Fruit fly (Drosophila melanogaster): ENCODE results near the gene CG18661.

Gene CG18661

DNA sequence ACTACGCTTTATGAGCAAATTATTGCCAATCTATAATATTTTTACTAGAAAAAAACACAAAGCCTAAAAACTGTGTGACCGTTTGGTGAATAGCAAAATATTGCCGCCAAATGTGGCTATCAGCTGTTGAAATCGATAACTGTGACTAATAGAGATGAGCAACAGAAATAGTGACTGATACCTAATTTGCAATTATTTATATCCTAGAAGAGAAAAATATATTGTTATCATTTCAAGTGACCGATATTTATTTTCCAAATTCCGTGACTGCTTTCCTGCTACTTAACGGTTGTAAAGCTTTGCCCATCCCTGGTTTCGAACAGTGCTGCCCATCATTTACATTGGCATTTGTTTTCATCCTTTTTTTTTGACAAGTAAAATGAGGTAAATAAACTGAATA lies at the start of gene CG18661, which contains the start of gene alien:
Gene CG18661 (plus strand): TSS at position 321 of the 400 bp plus-strand sequence.
Gene alien (minus strand): TSS at position 95 of the 400 bp plus-strand sequence.
- no peak for TF ChIP-seq CG17801 (GFP tag; optimal IDR thresholded peaks at IDR 0.05; ENCODE audit: partially characterized antibody)

DNA sequence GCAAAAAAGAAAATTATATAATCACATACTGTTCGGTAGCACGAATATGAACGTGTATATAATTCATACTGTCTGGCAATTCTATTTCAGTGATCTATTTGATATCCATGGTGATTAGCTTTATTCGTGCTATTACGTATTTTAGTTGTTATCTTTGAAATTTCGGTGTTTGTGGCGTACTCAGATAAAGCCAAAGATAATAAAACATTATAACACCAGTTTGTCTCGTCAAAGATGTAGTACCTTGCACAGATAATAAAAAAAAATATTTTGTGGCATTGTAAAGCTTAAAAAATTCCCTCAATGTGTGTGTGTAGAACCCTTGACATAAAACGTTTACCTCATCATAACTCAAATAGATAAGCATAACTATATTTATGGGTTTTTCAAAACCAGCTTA lies 49.4 kb upstream of the CG18661 start:
- peak; percentile 28 for TF ChIP-seq CG17801 (GFP tag; optimal IDR thresholded peaks at IDR 0.05; ENCODE audit: partially characterized antibody)

DNA sequence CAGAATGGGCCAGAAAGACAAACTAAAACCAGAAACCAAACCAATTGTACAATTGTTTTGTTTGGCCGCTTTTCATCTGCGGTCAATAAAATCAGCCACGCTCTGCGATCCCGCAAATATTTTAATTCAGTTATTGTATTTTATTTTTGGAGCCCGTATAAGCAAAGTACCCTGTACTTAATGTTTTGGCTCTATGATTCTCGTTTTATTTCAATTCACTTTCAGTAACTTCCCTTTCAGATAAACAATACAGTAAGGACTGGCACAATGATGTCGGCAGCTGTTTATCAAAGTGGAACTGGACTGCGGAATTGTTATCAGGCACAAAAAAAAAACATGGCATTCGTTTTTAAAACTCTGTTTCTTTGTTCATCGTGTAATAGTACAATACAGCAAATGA lies 48.8 kb upstream of the CG18661 start:
- TF ChIP-seq CG17801 (GFP tag; optimal IDR thresholded peaks at IDR 0.05; ENCODE audit: partially characterized antibody): no peak

DNA sequence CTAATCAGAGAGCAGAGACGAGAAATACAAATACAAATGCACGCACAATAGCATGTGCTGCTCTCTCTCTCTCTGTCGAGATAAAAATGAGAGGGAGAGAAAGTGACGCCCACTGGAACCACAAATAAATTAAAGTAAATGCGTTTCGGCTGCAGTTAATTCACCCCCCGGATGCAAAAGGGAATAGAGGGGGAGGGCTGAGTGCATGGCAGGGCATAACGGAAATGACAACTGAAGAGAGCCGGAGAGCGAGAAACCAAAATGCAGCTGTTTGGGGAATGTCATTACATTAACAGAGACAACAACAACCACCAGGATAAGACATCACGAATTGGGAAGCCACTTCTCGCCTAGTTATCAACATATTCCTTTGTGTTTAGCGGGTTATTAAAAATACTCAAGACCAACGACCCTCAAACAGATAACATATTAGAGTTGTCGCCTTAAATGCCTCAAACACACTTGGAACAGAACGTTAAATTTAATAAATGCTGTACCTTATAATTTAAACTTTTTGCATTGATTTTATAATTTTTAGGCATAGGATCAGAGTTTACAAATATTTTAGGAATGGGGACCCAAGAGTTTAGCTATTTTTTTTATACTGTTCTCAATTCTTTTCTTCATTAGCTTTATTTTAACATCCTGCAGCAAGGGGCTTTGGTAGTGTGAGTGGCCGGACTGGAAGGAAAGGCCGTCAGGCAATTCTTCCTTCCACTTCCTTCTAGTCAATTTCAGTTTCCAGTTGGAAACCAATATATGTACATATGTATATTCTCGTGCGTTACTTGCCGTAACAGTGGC lies 47.3 kb upstream of the CG18661 start:
- TF ChIP-seq CG17801 (GFP tag; optimal IDR thresholded peaks at IDR 0.05; ENCODE audit: partially characterized antibody): no peak

DNA sequence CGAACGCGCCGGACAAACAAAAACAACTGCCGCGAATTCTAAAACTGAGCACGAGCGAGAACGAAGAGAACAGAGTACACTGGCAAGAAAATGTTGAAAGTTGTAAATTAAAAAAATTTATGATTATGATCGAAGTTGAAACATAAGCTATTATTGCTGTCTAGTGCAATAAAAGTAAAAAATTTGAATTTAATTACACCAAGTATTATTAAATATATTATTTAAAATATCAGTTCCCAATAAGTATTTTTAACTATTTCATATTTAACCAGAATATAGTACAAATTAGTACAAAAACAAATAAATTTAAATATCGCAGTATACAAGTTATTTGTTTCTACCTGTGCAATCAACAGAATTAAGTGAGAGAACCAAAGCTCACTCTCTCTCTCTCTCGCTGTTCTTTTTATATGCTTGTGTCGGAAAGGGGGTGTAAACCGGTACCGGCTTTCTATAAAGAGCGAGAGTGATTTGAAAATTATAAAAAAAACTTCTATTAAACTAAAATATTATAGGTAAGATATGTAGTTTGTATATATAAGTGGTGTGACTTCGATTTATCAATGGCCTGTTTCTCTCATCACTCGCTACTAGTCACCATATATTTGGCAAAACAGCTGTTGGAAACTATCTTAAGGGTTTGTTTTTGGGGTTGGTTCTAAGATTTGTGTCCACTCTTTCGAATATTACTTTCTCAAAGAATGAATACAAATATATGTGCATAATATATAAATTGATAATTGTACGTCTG lies 46.0 kb upstream of the CG18661 start, which contains the start of gene C1GalTA:
Gene C1GalTA (minus strand): TSS at position 33 of the 751 bp plus-strand sequence.
- peak; percentile 99 for TF ChIP-seq CG17801 (GFP tag; optimal IDR thresholded peaks at IDR 0.05; ENCODE audit: partially characterized antibody)

DNA sequence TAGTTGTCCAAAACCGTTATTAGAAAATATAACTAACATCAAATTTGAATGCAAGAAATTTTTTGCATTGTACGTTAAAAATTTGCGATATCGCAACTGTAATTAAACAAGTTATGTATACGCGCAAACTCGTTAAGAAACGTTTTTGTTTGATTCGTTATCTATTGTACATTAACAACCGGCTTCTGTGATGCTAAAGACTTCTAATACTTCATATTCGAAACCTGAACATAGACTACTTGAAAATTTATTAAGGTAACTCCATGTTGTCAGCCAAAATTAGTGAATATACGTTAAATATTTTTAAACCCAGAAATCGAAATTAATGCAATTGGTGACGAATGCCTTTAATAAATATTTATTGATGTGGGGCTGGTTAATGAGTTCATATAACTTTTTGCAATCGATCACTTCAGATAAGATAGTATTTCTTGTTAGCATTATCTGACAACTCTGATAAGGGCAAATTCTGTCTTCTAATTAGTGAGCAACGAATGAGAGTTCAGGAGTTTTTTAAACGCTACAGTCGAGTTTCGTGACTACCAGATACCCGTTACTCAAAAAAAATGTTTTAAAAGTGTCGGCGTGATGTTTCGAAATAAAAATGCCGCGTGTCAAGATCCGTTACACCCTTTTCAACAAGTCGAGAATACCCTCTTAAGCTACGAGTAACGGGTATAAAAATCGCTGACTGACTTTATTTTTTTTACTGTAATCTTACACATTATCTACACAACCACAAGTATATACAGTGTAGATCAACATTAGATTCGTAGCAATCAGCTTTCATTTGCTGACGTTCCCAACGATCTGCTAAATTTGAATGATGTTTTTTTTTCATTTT lies 45.0 kb upstream of the CG18661 start:
- no peak for TF ChIP-seq CG17801 (GFP tag; optimal IDR thresholded peaks at IDR 0.05; ENCODE audit: partially characterized antibody)

DNA sequence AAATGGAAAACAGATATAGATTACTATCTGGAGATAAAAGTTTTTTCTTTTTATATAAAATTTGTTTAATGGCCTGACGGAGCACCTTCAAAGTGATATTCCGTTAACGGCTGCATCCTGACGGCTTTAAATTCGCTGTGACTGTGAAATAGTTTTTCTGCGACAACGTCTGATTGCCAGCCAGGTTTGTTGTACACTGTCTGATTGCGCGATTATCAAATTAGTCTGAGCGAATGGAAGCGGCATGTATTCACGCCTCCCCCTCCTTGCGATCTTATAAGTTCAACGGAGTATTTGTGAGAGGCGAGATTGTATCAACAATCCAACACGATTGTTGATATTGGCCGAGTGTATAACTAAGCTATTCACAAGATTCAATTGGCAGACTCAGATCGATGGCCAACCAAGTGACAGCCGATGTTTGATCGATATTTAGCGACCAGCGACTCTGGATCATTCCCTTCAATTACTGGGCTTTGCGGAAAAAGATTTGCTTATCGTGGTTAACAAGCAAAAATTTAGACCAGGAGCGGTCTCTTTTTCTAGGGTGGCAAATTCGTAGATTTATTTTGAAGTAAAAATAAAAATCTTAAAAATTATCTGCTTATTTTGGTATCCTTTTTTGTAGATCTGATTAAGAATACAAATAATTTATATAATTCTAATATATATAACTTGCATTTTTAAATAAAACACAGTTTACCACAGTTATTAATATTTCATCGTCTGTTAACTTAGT lies 41.6 kb upstream of the CG18661 start:
- no peak for TF ChIP-seq CG17801 (GFP tag; optimal IDR thresholded peaks at IDR 0.05; ENCODE audit: partially characterized antibody)

DNA sequence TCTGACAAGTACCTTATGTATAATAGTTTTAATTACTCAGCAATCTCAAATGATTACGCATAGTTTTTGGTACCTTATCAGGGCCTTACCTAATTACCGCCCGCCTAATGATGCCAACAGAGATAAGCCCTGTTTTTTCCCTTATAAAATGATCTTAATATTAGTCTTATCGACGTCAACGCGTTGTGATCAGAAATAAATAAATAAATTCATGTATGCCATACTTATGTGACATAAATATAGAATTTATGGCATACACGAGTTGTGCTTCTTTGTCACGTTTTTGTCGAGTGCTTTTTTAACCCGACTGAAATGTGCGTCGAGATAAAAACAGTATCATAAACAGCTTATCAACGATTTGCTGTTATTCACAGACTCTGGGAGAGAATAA lies 41.1 kb upstream of the CG18661 start:
- TF ChIP-seq CG17801 (GFP tag; optimal IDR thresholded peaks at IDR 0.05; ENCODE audit: partially characterized antibody): no peak

DNA sequence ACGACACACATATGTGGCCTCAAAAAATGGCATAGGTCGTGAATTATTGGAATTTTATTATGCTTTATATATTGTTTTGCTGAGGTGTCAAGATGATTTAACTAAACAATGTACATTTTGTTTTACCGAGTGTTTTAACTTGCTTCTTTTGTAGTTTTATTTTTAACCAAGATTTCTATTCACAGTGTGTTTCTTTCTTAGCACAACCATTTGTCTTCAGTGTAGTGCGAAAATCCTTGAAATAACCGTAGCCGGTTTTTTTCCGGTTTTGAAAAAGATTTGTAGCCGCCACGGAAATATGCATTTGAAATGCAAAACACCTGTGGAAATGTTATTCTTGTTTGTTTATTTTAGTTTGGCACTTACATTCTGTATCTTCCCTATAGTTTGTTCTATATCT lies 40.3 kb upstream of the CG18661 start:
- TF ChIP-seq CG17801 (GFP tag; optimal IDR thresholded peaks at IDR 0.05; ENCODE audit: partially characterized antibody): no peak

DNA sequence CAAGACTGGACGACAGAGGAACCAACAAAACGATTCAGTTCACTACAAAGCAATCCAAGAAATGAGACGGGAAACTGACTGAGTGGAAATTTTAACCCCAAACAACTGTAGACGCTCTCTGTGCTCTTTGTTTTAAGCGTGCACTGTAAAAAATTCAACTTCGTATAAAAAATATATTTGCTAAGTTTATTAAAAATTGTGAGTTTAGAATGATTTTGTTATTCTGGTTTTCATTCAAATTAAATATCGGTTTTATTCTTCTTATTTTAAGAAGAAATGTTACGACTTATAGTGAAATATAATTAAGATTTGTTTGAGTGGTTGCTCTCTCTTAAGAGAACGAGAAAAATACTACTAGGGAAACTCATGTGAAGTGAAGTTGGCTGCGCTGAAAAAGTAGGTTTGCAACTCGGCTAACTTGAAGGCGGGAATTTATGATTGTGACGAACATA lies 39.3 kb upstream of the CG18661 start:
- TF ChIP-seq CG17801 (GFP tag; optimal IDR thresholded peaks at IDR 0.05; ENCODE audit: partially characterized antibody): peak; percentile 84

DNA sequence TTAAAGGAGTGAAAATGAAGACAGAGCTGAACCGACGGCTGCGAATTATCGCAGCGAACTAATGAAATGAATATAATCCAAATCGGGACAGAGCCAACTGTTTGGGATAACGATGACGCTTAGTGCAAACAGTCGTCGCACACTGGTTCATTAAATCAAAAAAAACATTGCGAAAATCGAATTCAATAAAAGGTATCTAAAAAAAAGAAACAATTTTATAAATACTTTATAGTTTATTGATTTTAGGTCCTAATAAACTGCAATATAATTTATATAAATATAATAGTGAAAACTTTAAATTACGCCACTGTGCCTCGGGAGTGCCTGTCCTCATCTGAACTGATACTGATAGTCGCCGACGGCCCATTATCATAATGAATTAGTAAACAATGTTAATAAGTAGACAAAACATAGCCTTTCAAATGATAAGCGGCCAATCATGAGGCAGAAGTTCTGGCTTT lies 38.4 kb upstream of the CG18661 start, which contains the start of gene CG31886:
Gene CG31886 (minus strand): TSS at position 51 of the 461 bp plus-strand sequence.
- TF ChIP-seq CG17801 (GFP tag; optimal IDR thresholded peaks at IDR 0.05; ENCODE audit: partially characterized antibody): no peak

DNA sequence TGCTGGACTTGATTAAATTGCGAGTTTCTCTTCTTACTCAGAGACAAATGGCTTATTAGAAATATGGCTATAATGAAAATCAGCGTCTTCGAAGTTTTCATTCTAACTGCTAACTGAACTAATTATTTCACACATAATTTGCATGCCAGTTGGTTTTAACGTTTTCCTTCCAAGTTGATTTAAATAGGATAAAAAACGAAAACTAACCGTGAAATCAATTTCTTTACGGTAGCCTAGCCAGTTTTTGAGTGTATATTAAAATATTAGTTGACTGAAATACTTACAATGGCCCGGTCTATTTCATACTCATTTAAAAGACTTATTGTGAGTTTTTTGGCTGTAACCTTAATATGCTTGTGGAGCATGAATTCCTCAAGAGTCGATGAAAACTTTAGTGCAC lies 35.2 kb upstream of the CG18661 start, which contains the start of the genes CG9525 and CG32985:
Gene CG9525 (minus strand): TSS at position 101 of the 400 bp plus-strand sequence.
Gene CG32985 (plus strand): TSS at position 280 of the 400 bp plus-strand sequence.
- no peak for TF ChIP-seq CG17801 (GFP tag; optimal IDR thresholded peaks at IDR 0.05; ENCODE audit: partially characterized antibody)

DNA sequence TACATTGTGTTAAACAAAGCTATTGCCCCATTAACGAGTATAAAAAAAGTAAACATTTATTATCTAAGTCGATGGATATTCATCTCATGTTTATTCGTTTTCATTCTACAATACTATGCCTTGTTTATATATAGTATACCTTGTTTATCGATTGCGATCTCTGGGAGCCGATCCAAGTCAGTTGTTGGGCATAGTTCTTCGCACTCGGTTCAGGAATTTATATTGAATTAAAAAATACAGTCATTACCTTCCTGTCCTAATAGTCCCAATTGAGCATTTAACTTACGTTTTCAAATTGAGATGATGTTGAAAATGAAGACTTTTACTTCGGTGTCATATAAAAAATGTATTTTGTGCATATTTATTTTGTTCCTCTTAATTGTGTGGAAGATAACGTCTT lies 32.7 kb upstream of the CG18661 start, which contains the start of gene CG32984:
Gene CG32984 (plus strand): TSS at position 301 of the 400 bp plus-strand sequence.
- TF ChIP-seq CG17801 (GFP tag; optimal IDR thresholded peaks at IDR 0.05; ENCODE audit: partially characterized antibody): no peak

DNA sequence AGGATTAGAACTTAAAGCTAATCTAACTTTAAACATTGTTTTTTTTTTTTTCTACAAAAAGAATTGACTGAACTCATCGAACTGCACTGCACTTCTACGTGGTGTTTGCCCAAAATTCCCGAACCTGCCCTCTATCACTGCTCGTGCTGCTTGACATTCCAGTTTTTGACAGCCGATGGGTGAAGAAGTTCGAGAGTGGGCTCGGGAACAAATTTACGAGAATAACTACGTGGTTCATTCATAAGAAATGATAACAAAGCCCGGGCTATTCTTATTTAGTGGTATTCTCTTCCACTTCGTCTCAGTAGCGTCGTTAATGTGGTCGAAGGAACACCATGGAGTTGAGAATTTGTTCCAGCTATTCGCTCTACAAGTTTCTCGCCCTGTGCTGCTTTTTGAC lies 30.2 kb upstream of the CG18661 start, which contains the start of gene CG18088:
Gene CG18088 (plus strand): TSS at position 301 of the 400 bp plus-strand sequence.
- no peak for TF ChIP-seq CG17801 (GFP tag; optimal IDR thresholded peaks at IDR 0.05; ENCODE audit: partially characterized antibody)

Measured in ovary, adult (tissue).